Worm (Caenorhabditis elegans) whole organism, late embryonic: ENCODE data around the gene F31A3.3.
A peak's percentile ranks its signal among the peaks of the same experiment; 100 is the strongest.

ENCODE experiments used
- C38D4.7 ChIP-seq: fragments of 200-800 bp; sonication (Bioruptor generic); optimal IDR thresholded peaks from 2 replicates; lab custom pipeline; 2018; ENCODE audit warnings: mild to moderate bottlenecking, missing genetic modification characterization, moderate library complexity, missing compliant biosample characterization
- F13H6.1 ChIP-seq: sonication (generic microtip); optimal IDR thresholded peaks from 2 replicates; lab custom pipeline; 2016; ENCODE audit warnings: missing genetic modification characterization, missing compliant biosample characterization
- K02D7.2 ChIP-seq: sonication (generic microtip); optimal IDR thresholded peaks from 2 replicates; lab custom pipeline; 2017; ENCODE audit warnings: mild to moderate bottlenecking, missing genetic modification characterization, missing compliant biosample characterization
- K09A11.1 ChIP-seq: sonication (generic microtip); optimal IDR thresholded peaks from 2 replicates; lab custom pipeline; 2017; ENCODE audit warnings: antibody characterized with exemption, mild to moderate bottlenecking, missing genetic modification characterization, missing compliant biosample characterization; ENCODE audit not compliant: insufficient read depth
- ama-1 ChIP-seq: fragments of 150-350 bp; optimal IDR thresholded peaks from 2 replicates; lab custom pipeline; 2014
- ceh-14 ChIP-seq: sonication (generic microtip); optimal IDR thresholded peaks from 2 replicates; lab custom pipeline; 2016; ENCODE audit warnings: missing genotype, missing genetic modification characterization, missing compliant biosample characterization
- ceh-18 ChIP-seq: sonication (generic microtip); optimal IDR thresholded peaks from 2 replicates; lab custom pipeline; 2016; ENCODE audit warnings: missing genetic modification characterization, missing compliant biosample characterization
- ceh-2 ChIP-seq: sonication (generic microtip); optimal IDR thresholded peaks from 2 replicates; lab custom pipeline; 2016; ENCODE audit warnings: missing genotype, missing genetic modification characterization, missing compliant biosample characterization
- ceh-22 ChIP-seq: sonication (generic microtip); optimal IDR thresholded peaks from 2 replicates; lab custom pipeline; 2017; ENCODE audit warnings: missing biosample characterization, missing genetic modification characterization
- ceh-24 ChIP-seq: sonication (generic microtip); optimal IDR thresholded peaks from 2 replicates; lab custom pipeline; 2016; ENCODE audit warnings: mild to moderate bottlenecking, missing genetic modification characterization, missing compliant biosample characterization
- ceh-30 ChIP-seq: fragments of 150-350 bp; optimal IDR thresholded peaks from 2 replicates; lab custom pipeline; 2014; ENCODE audit warnings: missing biosample characterization, missing genetic modification characterization
- ceh-31 ChIP-seq: sonication (generic microtip); optimal IDR thresholded peaks from 2 replicates; lab custom pipeline; 2016; ENCODE audit warnings: missing genetic modification characterization, missing compliant biosample characterization
- ceh-34 ChIP-seq: sonication (generic microtip); optimal IDR thresholded peaks from 2 replicates; lab custom pipeline; 2016; ENCODE audit warnings: mild to moderate bottlenecking, missing genetic modification characterization, missing compliant biosample characterization
- ceh-48 ChIP-seq: sonication (generic microtip); optimal IDR thresholded peaks from 2 replicates; lab custom pipeline; 2016; ENCODE audit warnings: missing genetic modification characterization, inconsistent platforms, missing compliant biosample characterization
- ceh-6 ChIP-seq: fragments of 200-800 bp; sonication (Bioruptor generic); optimal IDR thresholded peaks from 2 replicates; lab custom pipeline; 2018; ENCODE audit warnings: mild to moderate bottlenecking, missing genetic modification characterization, missing compliant biosample characterization
- che-1 ChIP-seq: sonication (generic microtip); optimal IDR thresholded peaks from 2 replicates; lab custom pipeline; 2016; ENCODE audit warnings: mild to moderate bottlenecking, missing genetic modification characterization, missing compliant biosample characterization
- dmd-4 ChIP-seq: sonication (generic microtip); optimal IDR thresholded peaks from 2 replicates; lab custom pipeline; 2016; ENCODE audit warnings: borderline replicate concordance, missing genetic modification characterization, missing compliant biosample characterization
- dve-1 ChIP-seq: sonication (generic microtip); optimal IDR thresholded peaks from 2 replicates; lab custom pipeline; 2017; ENCODE audit warnings: antibody characterized with exemption, mild to moderate bottlenecking, missing genetic modification characterization, missing compliant biosample characterization
- elt-2 ChIP-seq: sonication (generic microtip); optimal IDR thresholded peaks from 2 replicates; lab custom pipeline; 2016; ENCODE audit warnings: missing genetic modification reagents, missing genetic modification characterization, missing compliant biosample characterization
- eyg-1 ChIP-seq: sonication (generic microtip); optimal IDR thresholded peaks from 2 replicates; lab custom pipeline; 2016; ENCODE audit warnings: missing genotype, missing genetic modification characterization, missing compliant biosample characterization
- fax-1 ChIP-seq: sonication (generic microtip); optimal IDR thresholded peaks from 2 replicates; lab custom pipeline; 2016; ENCODE audit warnings: missing genotype, missing genetic modification characterization, missing compliant biosample characterization
- fkh-6 ChIP-seq: sonication (generic microtip); optimal IDR thresholded peaks from 2 replicates; lab custom pipeline; 2016; ENCODE audit warnings: missing genetic modification characterization, missing compliant biosample characterization
- gmeb-2 ChIP-seq: sonication (generic microtip); optimal IDR thresholded peaks from 2 replicates; lab custom pipeline; 2016; ENCODE audit warnings: missing genetic modification characterization, inconsistent platforms, missing compliant biosample characterization
- hlh-15 ChIP-seq: sonication (generic microtip); optimal IDR thresholded peaks from 2 replicates; lab custom pipeline; 2016; ENCODE audit warnings: missing genetic modification characterization, missing compliant biosample characterization
- hlh-30 ChIP-seq: sonication (generic microtip); optimal IDR thresholded peaks from 2 replicates; lab custom pipeline; 2017; ENCODE audit warnings: antibody characterized with exemption, missing genetic modification characterization, missing compliant biosample characterization; ENCODE audit not compliant: insufficient read depth
- hlh-6 ChIP-seq: sonication (generic microtip); optimal IDR thresholded peaks from 2 replicates; lab custom pipeline; 2016; ENCODE audit warnings: missing genotype, missing genetic modification characterization, missing compliant biosample characterization
- lim-6 ChIP-seq: sonication (generic microtip); optimal IDR thresholded peaks from 2 replicates; lab custom pipeline; 2016; ENCODE audit warnings: missing genetic modification characterization, missing compliant biosample characterization
- madf-2 ChIP-seq: sonication (generic microtip); optimal IDR thresholded peaks from 2 replicates; lab custom pipeline; 2017; ENCODE audit warnings: missing genetic modification characterization, missing compliant biosample characterization
- nfya-1 ChIP-seq: sonication (generic microtip); optimal IDR thresholded peaks from 2 replicates; lab custom pipeline; 2017; ENCODE audit warnings: missing genetic modification characterization, mild to moderate bottlenecking, missing compliant biosample characterization, antibody characterized with exemption, moderate library complexity
- nhr-232 ChIP-seq: sonication (generic microtip); optimal IDR thresholded peaks from 2 replicates; lab custom pipeline; 2016; ENCODE audit warnings: missing genetic modification characterization, missing compliant biosample characterization
- npax-4 ChIP-seq: sonication (generic microtip); optimal IDR thresholded peaks from 2 replicates; lab custom pipeline; 2016; ENCODE audit warnings: missing genetic modification characterization, missing compliant biosample characterization
- pag-3 ChIP-seq: sonication (generic microtip); optimal IDR thresholded peaks from 2 replicates; lab custom pipeline; 2016; ENCODE audit warnings: missing compliant biosample characterization, missing genetic modification characterization, borderline replicate concordance
- pax-1 ChIP-seq: fragments of 150-350 bp; optimal IDR thresholded peaks from 2 replicates; lab custom pipeline; 2014; ENCODE audit warnings: missing biosample characterization, missing genetic modification characterization
- pha-2 ChIP-seq: sonication (generic microtip); optimal IDR thresholded peaks from 2 replicates; lab custom pipeline; 2017; ENCODE audit warnings: mild to moderate bottlenecking, missing genetic modification characterization, missing compliant biosample characterization
- pha-4 ChIP-seq: fragments of 150-350 bp; optimal IDR thresholded peaks from 2 replicates; lab custom pipeline; 2018; ENCODE audit warnings: missing biosample characterization, missing genetic modification reagents, missing genetic modification characterization
- pqm-1 ChIP-seq: sonication (generic microtip); optimal IDR thresholded peaks from 2 replicates; lab custom pipeline; 2016; ENCODE audit warnings: missing genetic modification characterization, missing compliant biosample characterization
- rnt-1 ChIP-seq: sonication (generic microtip); optimal IDR thresholded peaks from 2 replicates; lab custom pipeline; 2016; ENCODE audit warnings: missing genetic modification characterization, missing compliant biosample characterization
- sdc-2 ChIP-seq: sonication (generic microtip); optimal IDR thresholded peaks from 2 replicates; lab custom pipeline; 2016; ENCODE audit warnings: missing genotype, missing genetic modification characterization, missing compliant biosample characterization
- sox-2 ChIP-seq: fragments of 200-800 bp; sonication (Bioruptor generic); IDR thresholded peaks from 2 replicates; pipeline ENCODE4 v1.3.6; 2022; ENCODE audit warnings: missing genetic modification reagents, missing genetic modification characterization, missing compliant biosample characterization
- sox-4 ChIP-seq: sonication (generic microtip); optimal IDR thresholded peaks from 2 replicates; lab custom pipeline; 2017; ENCODE audit warnings: mild to moderate bottlenecking, missing genetic modification characterization, inconsistent platforms, missing compliant biosample characterization
- tbx-2 ChIP-seq: sonication (generic microtip); optimal IDR thresholded peaks from 2 replicates; lab custom pipeline; 2016; ENCODE audit warnings: missing genetic modification characterization, missing compliant biosample characterization
- tbx-7 ChIP-seq: sonication (generic microtip); optimal IDR thresholded peaks from 2 replicates; lab custom pipeline; 2016; ENCODE audit warnings: missing genotype, missing genetic modification characterization, missing compliant biosample characterization
- unc-42 ChIP-seq: sonication (generic microtip); optimal IDR thresholded peaks from 2 replicates; lab custom pipeline; 2016; ENCODE audit warnings: missing genotype, missing genetic modification characterization, missing compliant biosample characterization
- unc-55 ChIP-seq: sonication (generic microtip); optimal IDR thresholded peaks from 2 replicates; lab custom pipeline; 2017; ENCODE audit warnings: missing biosample characterization, missing genetic modification reagents, missing genetic modification characterization
- unc-86 ChIP-seq: sonication (generic microtip); optimal IDR thresholded peaks from 2 replicates; lab custom pipeline; 2016; ENCODE audit warnings: missing genetic modification characterization, missing compliant biosample characterization

The F31A3.3 gene

ce11 chrX:17513507-17514113, 20.3 kb downstream of the F31A3.3 start, which contains the start of gene nhr-1 (continued):
- TF ChIP-seq unc-86 (tag; lab: Kevin White, UChicago) = no peak
- peak; percentile 52 for TF ChIP-seq lim-6 (tag; lab: Kevin White, UChicago)
- peak; percentile 98 for TF ChIP-seq ceh-18 (tag; lab: Kevin White, UChicago)
- no peak for TF ChIP-seq pax-1 (tag; lab: Kevin White, UChicago)
- no peak for TF ChIP-seq hlh-15 (tag; lab: Kevin White, UChicago)
- peak; percentile 79 for TF ChIP-seq ceh-34 (tag; lab: Kevin White, UChicago)
- no peak for TF ChIP-seq che-1 (tag; lab: Kevin White, UChicago)
- TF ChIP-seq sox-2 (GFP tag; lab: Robert Waterston, UW) = no peak
- peak; percentile 97 for TF ChIP-seq ceh-31 (tag; lab: Kevin White, UChicago)
- no peak for TF ChIP-seq ceh-22 (tag; lab: Kevin White, UChicago)
- no peak for TF ChIP-seq K02D7.2 (tag; lab: Kevin White, UChicago)
- peak; percentile 89 for TF ChIP-seq rnt-1 (tag; lab: Kevin White, UChicago)
- peak; percentile 28 for TF ChIP-seq fax-1 (tag; lab: Kevin White, UChicago)
- peak; percentile 19 for TF ChIP-seq elt-2
- no peak for TF ChIP-seq dmd-4 (tag; lab: Kevin White, UChicago)
- TF ChIP-seq fkh-6 = peak; percentile 35
- no peak for TF ChIP-seq K09A11.1 (tag; lab: Kevin White, UChicago)
- TF ChIP-seq nhr-232 (tag; lab: Kevin White, UChicago) = no peak
- peak; percentile 43 for TF ChIP-seq madf-2 (tag; lab: Kevin White, UChicago)
- peak; percentile 13 for TF ChIP-seq C38D4.7
- no peak for TF ChIP-seq ceh-24 (tag; lab: Kevin White, UChicago)
- no peak for TF ChIP-seq pag-3 (tag; lab: Kevin White, UChicago)
- peak; percentile 95 for TF ChIP-seq nfya-1 (tag; lab: Kevin White, UChicago)
- no peak for TF ChIP-seq pha-4 (tag; lab: Kevin White, UChicago)
- TF ChIP-seq pha-2 (tag; lab: Kevin White, UChicago) = peak; percentile 52
- TF ChIP-seq hlh-30 = peak; percentile 82
- TF ChIP-seq pqm-1 = peak; percentile 54
- no peak for TF ChIP-seq npax-4
- peak; percentile 88 for TF ChIP-seq tbx-2 (tag; lab: Kevin White, UChicago)
- peak; percentile 83 for TF ChIP-seq ceh-48 (tag; lab: Kevin White, UChicago)
- TF ChIP-seq unc-55 (GFP tag; lab: Kevin White, UChicago) = peak; percentile 91
- TF ChIP-seq eyg-1 (tag; lab: Kevin White, UChicago) = no peak
- peak; percentile 59 for TF ChIP-seq F13H6.1
- TF ChIP-seq hlh-6 (tag; lab: Kevin White, UChicago) = peak; percentile 22
- TF ChIP-seq sdc-2 (tag; lab: Kevin White, UChicago) = peak; percentile 82

- TF ChIP-seq ceh-6 (GFP tag; lab: Kevin White, UChicago) (no peak), sox-4 (no peak), gmeb-2 (tag; lab: Kevin White, UChicago) (no peak), K09A11.1 (tag; lab: Kevin White, UChicago) (no peak), unc-42 (tag; lab: Kevin White, UChicago) (no peak), ceh-30 (no peak), hlh-6 (tag; lab: Kevin White, UChicago) (no peak), ceh-22 (tag; lab: Kevin White, UChicago) (no peak), tbx-7 (no peak), ceh-2 (tag; lab: Kevin White, UChicago) (no peak), K02D7.2 (tag; lab: Kevin White, UChicago) (no peak), ceh-31 (tag; lab: Kevin White, UChicago) (no peak), unc-55 (GFP tag; lab: Kevin White, UChicago) (no peak), ama-1 (lab: Kevin White, UChicago) (no peak), dve-1 (tag; lab: Kevin White, UChicago) (no peak), ceh-14 (tag; lab: Kevin White, UChicago) (no peak)
These were observed 23.3 kb downstream of the F31A3.3 start for ce11 chrX:17510523-17510922.
